Fruit fly (Drosophila melanogaster) whole organism, embryonic: Measurements from ENCODE around the gene CG5104.

Experiments
- B-H2 ChIP-seq: fragments of 200-800 bp; sonication (Bioruptor generic); optimal IDR thresholded peaks from 2 replicates; lab custom pipeline; 2018; ENCODE audit warnings: missing biosample characterization, mild to moderate bottlenecking, missing genetic modification characterization
- CG10274 ChIP-seq: fragments of 200-800 bp; sonication (Bioruptor generic); optimal IDR thresholded peaks from 3 replicates; lab custom pipeline; 2017; ENCODE audit warnings: missing biosample characterization, mild to moderate bottlenecking, missing genetic modification characterization
- CG10321 ChIP-seq: fragments of 200-800 bp; sonication (Bioruptor generic); IDR thresholded peaks from 2 replicates; pipeline ENCODE4 v1.3.6; 2022; ENCODE audit warnings: missing biosample characterization, missing genetic modification characterization
- CG10366 ChIP-seq: fragments of 200-800 bp; sonication (Bioruptor generic); IDR thresholded peaks from 2 replicates; pipeline ENCODE4 v1.3.6; 2022; ENCODE audit warnings: missing biosample characterization, missing genetic modification characterization
- CG11560 ChIP-seq: fragments of 200-800 bp; sonication (Bioruptor generic); IDR thresholded peaks from 3 replicates; pipeline ENCODE4 v1.3.6; 2022; ENCODE audit warnings: missing biosample characterization, missing genetic modification characterization
- CG12071 ChIP-seq: fragments of 200-800 bp; sonication (Bioruptor generic); optimal IDR thresholded peaks from 3 replicates; lab custom pipeline; 2018; ENCODE audit warnings: missing biosample characterization, mild to moderate bottlenecking, missing genetic modification characterization
- CG12299 ChIP-seq: fragments of 200-800 bp; sonication (Bioruptor generic); optimal IDR thresholded peaks from 2 replicates; lab custom pipeline; 2018; ENCODE audit warnings: missing biosample characterization, mild to moderate bottlenecking, missing genetic modification characterization
- CG14710 ChIP-seq: fragments of 200-800 bp; sonication (Bioruptor generic); optimal IDR thresholded peaks from 3 replicates; lab custom pipeline; 2019; ENCODE audit warnings: missing biosample characterization, mild to moderate bottlenecking, missing genetic modification characterization, moderate library complexity
- CG1603 ChIP-seq: fragments of 200-800 bp; sonication (Bioruptor generic); optimal IDR thresholded peaks from 2 replicates; lab custom pipeline; 2019; ENCODE audit warnings: missing biosample characterization, mild to moderate bottlenecking, missing genetic modification characterization, moderate library complexity
- CG16813 ChIP-seq: fragments of 200-800 bp; sonication (Bioruptor generic); IDR thresholded peaks from 3 replicates; pipeline ENCODE4 v1.3.6; 2022; ENCODE audit warnings: missing biosample characterization, missing genetic modification characterization; ENCODE audit not compliant: partially characterized antibody
- CG18599 ChIP-seq: fragments of 200-800 bp; sonication (Bioruptor generic); optimal IDR thresholded peaks from 3 replicates; lab custom pipeline; 2017; ENCODE audit warnings: missing biosample characterization, missing genetic modification characterization, mild to moderate bottlenecking, moderate library complexity, missing genetic modification reagents
- CG2199 ChIP-seq: fragments of 200-800 bp; sonication (Bioruptor generic); IDR thresholded peaks from 3 replicates; pipeline ENCODE4 v1.3.6; 2022; ENCODE audit warnings: missing biosample characterization, missing genetic modification characterization
- CG32772 ChIP-seq: fragments of 200-800 bp; sonication (Bioruptor generic); IDR thresholded peaks from 2 replicates; pipeline ENCODE4 v1.3.6; 2022; ENCODE audit warnings: missing biosample characterization, missing genetic modification characterization
- CG4360 ChIP-seq: fragments of 200-800 bp; sonication (Bioruptor generic); IDR thresholded peaks from 2 replicates; pipeline ENCODE4 v1.3.6; 2022; ENCODE audit warnings: missing biosample characterization, missing genetic modification characterization
- CG4404 ChIP-seq: fragments of 200-800 bp; sonication (Bioruptor generic); IDR thresholded peaks from 2 replicates; pipeline ENCODE4 v1.3.6; 2022; ENCODE audit warnings: missing biosample characterization, missing genetic modification characterization
- CG4617 ChIP-seq: fragments of 200-800 bp; sonication (Bioruptor generic); optimal IDR thresholded peaks from 3 replicates; lab custom pipeline; 2016; ENCODE audit warnings: missing biosample characterization, missing genetic modification characterization, borderline replicate concordance
- CG6791 ChIP-seq: fragments of 200-800 bp; sonication (Bioruptor generic); IDR thresholded peaks from 3 replicates; pipeline ENCODE4 v1.3.6; 2022; ENCODE audit warnings: missing biosample characterization, missing genetic modification characterization; ENCODE audit not compliant: partially characterized antibody
- CG7271 ChIP-seq: fragments of 200-800 bp; sonication (Bioruptor generic); optimal IDR thresholded peaks from 2 replicates; lab custom pipeline; 2018; ENCODE audit warnings: missing biosample characterization, mild to moderate bottlenecking, missing genetic modification characterization, moderate library complexity
- CG8290 ChIP-seq, 3 experiments: fragments of 200-800 bp; sonication (Bioruptor generic); optimal IDR thresholded peaks; 2 replicates each; lab custom pipeline; 2016 to 2019; ENCODE audit warnings: missing biosample characterization in 3 of 3, missing genetic modification characterization in 3 of 3, mild to moderate bottlenecking in 2 of 3, moderate library complexity in 1 of 3
- Dek ChIP-seq: fragments of 200-800 bp; sonication (Bioruptor generic); optimal IDR thresholded peaks from 3 replicates; lab custom pipeline; 2019; ENCODE audit warnings: missing biosample characterization, mild to moderate bottlenecking, missing genetic modification characterization, moderate library complexity
- Ets97D ChIP-seq: fragments of 200-800 bp; sonication (Bioruptor generic); optimal IDR thresholded peaks from 3 replicates; lab custom pipeline; 2016; ENCODE audit warnings: missing biosample characterization, missing genetic modification characterization
- Gug ChIP-seq: fragments of 200-800 bp; sonication (Bioruptor generic); IDR thresholded peaks from 4 replicates; pipeline ENCODE4 v1.3.6; 2022; ENCODE audit warnings: missing biosample characterization, missing genetic modification characterization
- Kr ChIP-seq: fragments of 200-800 bp; sonication (Bioruptor generic); optimal IDR thresholded peaks from 2 replicates; lab custom pipeline; 2017; ENCODE audit warnings: missing biosample characterization, mild to moderate bottlenecking, missing genetic modification characterization
- MBD-R2 ChIP-seq: fragments of 200-800 bp; sonication (Bioruptor generic); IDR thresholded peaks from 2 replicates; pipeline ENCODE4 v1.3.6; 2022; ENCODE audit warnings: missing biosample characterization, missing genetic modification characterization
- Mad ChIP-seq: fragments of 200-800 bp; sonication (Bioruptor generic); optimal IDR thresholded peaks from 2 replicates; lab custom pipeline; 2016; ENCODE audit warnings: missing biosample characterization, missing genetic modification characterization
- Nf-YB ChIP-seq: fragments of 200-800 bp; sonication (Bioruptor generic); optimal IDR thresholded peaks from 3 replicates; lab custom pipeline; 2019; ENCODE audit warnings: missing biosample characterization, mild to moderate bottlenecking, missing genetic modification characterization, moderate library complexity
- Opbp ChIP-seq: fragments of 200-800 bp; sonication (Bioruptor generic); IDR thresholded peaks from 3 replicates; pipeline ENCODE4 v1.3.6; 2022; ENCODE audit warnings: missing biosample characterization, missing genetic modification characterization; ENCODE audit not compliant: partially characterized antibody
- Side ChIP-seq: fragments of 200-800 bp; sonication (Bioruptor generic); optimal IDR thresholded peaks from 2 replicates; lab custom pipeline; 2016; ENCODE audit warnings: missing biosample characterization, missing genetic modification characterization
- ac ChIP-seq: fragments of 200-800 bp; sonication (Bioruptor generic); optimal IDR thresholded peaks from 3 replicates; lab custom pipeline; 2017; ENCODE audit warnings: missing biosample characterization, mild to moderate bottlenecking, missing genetic modification characterization
- ase ChIP-seq: fragments of 200-800 bp; sonication (Bioruptor generic); IDR thresholded peaks from 3 replicates; pipeline ENCODE4 v1.3.6; 2022; ENCODE audit warnings: missing biosample characterization, missing genetic modification characterization
- cad ChIP-seq: fragments of >200 bp; optimal IDR thresholded peaks from 2 replicates; lab custom pipeline; 2017; ENCODE audit warnings: missing biosample characterization, missing genetic modification characterization
- crol ChIP-seq: fragments of 200-800 bp; sonication (Bioruptor generic); IDR thresholded peaks from 2 replicates; pipeline ENCODE4 v1.3.6; 2022; ENCODE audit warnings: missing biosample characterization, missing genetic modification characterization
- da ChIP-seq: fragments of 200-800 bp; sonication (Bioruptor generic); optimal IDR thresholded peaks from 2 replicates; lab custom pipeline; 2016; ENCODE audit warnings: missing biosample characterization, missing genetic modification characterization
- dm ChIP-seq: fragments of 200-800 bp; sonication (Bioruptor generic); optimal IDR thresholded peaks from 3 replicates; lab custom pipeline; 2016; ENCODE audit warnings: missing biosample characterization, missing genetic modification characterization
- en ChIP-seq: fragments of 200-800 bp; sonication (Bioruptor generic); optimal IDR thresholded peaks from 2 replicates; lab custom pipeline; 2016; ENCODE audit warnings: missing biosample characterization, missing genetic modification characterization
- eve ChIP-seq, 2 experiments: fragments of >200 bp; optimal IDR thresholded peaks; 2 replicates each; lab custom pipeline; 2017; ENCODE audit warnings: missing biosample characterization in 2 of 2, missing genetic modification characterization in 2 of 2
- ewg ChIP-seq: fragments of 200-800 bp; sonication (Bioruptor generic); optimal IDR thresholded peaks from 3 replicates; lab custom pipeline; 2017; ENCODE audit warnings: mild to moderate bottlenecking, missing biosample characterization, missing genetic modification reagents, missing genetic modification characterization
- gcm2 ChIP-seq: fragments of 200-800 bp; sonication (Bioruptor generic); optimal IDR thresholded peaks from 2 replicates; lab custom pipeline; 2016; ENCODE audit warnings: missing biosample characterization, missing genetic modification characterization
- hkb ChIP-seq, 2 experiments: fragments of 200-800 bp in 1 of 2; fragments of >200 bp in 1 of 2; sonication (Bioruptor generic) in 1 of 2; IDR thresholded peaks in 1 of 2; optimal IDR thresholded peaks in 1 of 2; 2 replicates each; pipeline versions ENCODE4 v1.3.6 to Lab custom; 2017 to 2022; ENCODE audit warnings: missing biosample characterization in 1 of 2, missing genetic modification characterization in 1 of 2
- kni ChIP-seq: fragments of 200-800 bp; sonication (Bioruptor generic); optimal IDR thresholded peaks from 3 replicates; lab custom pipeline; 2017; ENCODE audit warnings: mild to moderate bottlenecking, missing biosample characterization, missing genetic modification reagents, missing genetic modification characterization
- mirr ChIP-seq: fragments of 200-800 bp; sonication (Bioruptor generic); optimal IDR thresholded peaks from 3 replicates; lab custom pipeline; 2018; ENCODE audit warnings: missing biosample characterization, mild to moderate bottlenecking, missing genetic modification characterization
- nom ChIP-seq: fragments of 200-800 bp; sonication (Bioruptor generic); optimal IDR thresholded peaks from 2 replicates; lab custom pipeline; 2017; ENCODE audit warnings: missing biosample characterization, missing genetic modification characterization, mild to moderate bottlenecking, moderate library complexity, missing genetic modification reagents
- odd ChIP-seq: fragments of 200-800 bp; sonication (Bioruptor generic); optimal IDR thresholded peaks from 2 replicates; lab custom pipeline; 2017; ENCODE audit warnings: missing biosample characterization, mild to moderate bottlenecking, missing genetic modification characterization
- pros ChIP-seq: fragments of 200-800 bp; sonication (Bioruptor generic); optimal IDR thresholded peaks from 3 replicates; lab custom pipeline; 2019; ENCODE audit warnings: missing biosample characterization, mild to moderate bottlenecking, missing genetic modification characterization, moderate library complexity
- sna ChIP-seq: fragments of 200-800 bp; sonication (Bioruptor generic); IDR thresholded peaks from 2 replicates; pipeline ENCODE4 v1.3.6; 2022; ENCODE audit warnings: missing biosample characterization, missing genetic modification characterization; ENCODE audit not compliant: partially characterized antibody
- sug ChIP-seq: fragments of 200-800 bp; optimal IDR thresholded peaks from 2 replicates; lab custom pipeline; 2019; ENCODE audit warnings: missing biosample characterization, mild to moderate bottlenecking, missing genetic modification characterization, moderate library complexity
- vvl ChIP-seq: fragments of 200-800 bp; sonication (Bioruptor generic); IDR thresholded peaks from 2 replicates; pipeline ENCODE4 v1.3.6; 2022; ENCODE audit warnings: missing biosample characterization, missing genetic modification characterization

CG5104 gene

dm6 chr3L:20516519-20517178 is 4.2 kb upstream of the CG5104 start (continued):
- TF ChIP-seq B-H2 (GFP tag; lab: Kevin White, UChicago), result no peak
- TF ChIP-seq CG2199 (GFP tag; lab: Robert Waterston, UW), result peak; percentile 97
- TF ChIP-seq CG18599, result peak; percentile 55
- TF ChIP-seq sna (GFP tag; lab: Robert Waterston, UW), result no peak
- TF ChIP-seq CG16813, result no peak
- no peak for TF ChIP-seq CG7271
- no peak for TF ChIP-seq Mad
- TF ChIP-seq CG4404 (GFP tag; lab: Robert Waterston, UW), result 0 out of 2 replicates have a peak, but pooled peaks have one; percentile 34
- peak; percentile 81 for TF ChIP-seq mirr (GFP tag; lab: Kevin White, UChicago)
- peak; percentile 19; the same call in 1 of the 2 replicates for TF ChIP-seq vvl
- TF ChIP-seq CG11560, result no peak

dm6 chr3L:20517179-20517834 is 3.5 kb upstream of the CG5104 start:
- no peak for TF ChIP-seq CG14710 (tag; lab: Kevin White, UChicago)
- TF ChIP-seq ac (GFP tag; lab: Kevin White, UChicago), result peak; percentile 2
- no peak for TF ChIP-seq CG10366 (GFP tag; lab: Robert Waterston, UW)
- TF ChIP-seq dm (GFP tag; lab: Kevin White, UChicago), result no peak
- TF ChIP-seq Opbp (GFP tag; lab: Robert Waterston, UW), result no peak
- TF ChIP-seq CG2199 (GFP tag; lab: Robert Waterston, UW), result peak; percentile 86
- no peak for TF ChIP-seq eve (GFP tag; optimal IDR thresholded peaks at IDR 0.05; lab: Kevin White, UChicago)
- no peak for TF ChIP-seq CG12299 (tag; lab: Kevin White, UChicago)
- TF ChIP-seq odd (GFP tag; lab: Kevin White, UChicago), result no peak
- no peak for TF ChIP-seq ase (GFP tag; lab: Robert Waterston, UW)
- peak; percentile 27 for TF ChIP-seq ewg
- TF ChIP-seq Dek (tag; lab: Kevin White, UChicago), result no peak
- TF ChIP-seq CG4360 (GFP tag; lab: Robert Waterston, UW), result peak; percentile 45; the same call in 1 of the 2 replicates
- TF ChIP-seq CG10321 (GFP tag; lab: Robert Waterston, UW), result peak; percentile 86
- TF ChIP-seq CG6791 (GFP tag; lab: Robert Waterston, UW), result peak; percentile 43; the same call in 1 of the 3 replicates
- TF ChIP-seq crol (GFP tag; lab: Robert Waterston, UW), result peak; percentile 76
- peak; percentile 46 for TF ChIP-seq cad (GFP tag; lab: Kevin White, UChicago)
- peak; percentile 49 for TF ChIP-seq kni (GFP tag; lab: Kevin White, UChicago)
- no peak for TF ChIP-seq CG1603 (tag; lab: Kevin White, UChicago)
- peak; percentile 54 for TF ChIP-seq da
- peak; percentile 94 for TF ChIP-seq pros
- TF ChIP-seq hkb (optimal IDR thresholded peaks at IDR 0.05; lab: Kevin White, UChicago), result no peak
- TF ChIP-seq hkb (GFP tag; IDR thresholded peaks at IDR 0.05; lab: Robert Waterston, UW), result peak; percentile 33; the same call in 1 of the 2 replicates
- TF ChIP-seq Side (GFP tag; lab: Kevin White, UChicago), result peak; percentile 17
- TF ChIP-seq MBD-R2 (GFP tag; lab: Robert Waterston, UW), result no peak
- TF ChIP-seq Ets97D (GFP tag; lab: Kevin White, UChicago), result no peak
- no peak for TF ChIP-seq CG8290 (GFP tag; optimal IDR thresholded peaks at IDR 0.05; lab: Kevin White, UChicago)
- peak; percentile 3 to 39 for TF ChIP-seq CG8290 (tag; optimal IDR thresholded peaks at IDR 0.05; lab: Kevin White, UChicago)
- no peak for TF ChIP-seq CG4617 (GFP tag; lab: Kevin White, UChicago)
- TF ChIP-seq Gug (GFP tag; lab: Robert Waterston, UW), result no peak
- no peak for TF ChIP-seq Nf-YB (GFP tag; lab: Kevin White, UChicago)
- TF ChIP-seq gcm2 (GFP tag; lab: Kevin White, UChicago), result no peak
- no peak for TF ChIP-seq sug
- TF ChIP-seq CG10274, result no peak
- peak; percentile 31 for TF ChIP-seq CG12071 (GFP tag; lab: Kevin White, UChicago)
- peak; percentile 27 for TF ChIP-seq nom (GFP tag; lab: Kevin White, UChicago)
- TF ChIP-seq en (GFP tag; lab: Kevin White, UChicago), result no peak
- peak; percentile 58 for TF ChIP-seq Kr (GFP tag; lab: Kevin White, UChicago)
- no peak for TF ChIP-seq CG32772 (GFP tag; lab: Robert Waterston, UW)
